Fruit fly (Drosophila melanogaster) whole organism, pupa: Measurements from ENCODE around the gene CG14662.
A peak's percentile ranks its signal among the peaks of the same experiment; 100 is the strongest.

Experiments
- CG10348 ChIP-seq: fragments of 200-800 bp; sonication (Bioruptor generic); IDR thresholded peaks from 2 replicates; pipeline ENCODE4 v1.3.6; 2022; ENCODE audit warnings: missing biosample characterization, missing genetic modification characterization
- CG12605 ChIP-seq: fragments of 200-800 bp; sonication (Bioruptor generic); IDR thresholded peaks from 2 replicates; pipeline ENCODE4 v1.3.6; 2022; ENCODE audit warnings: missing biosample characterization, missing genetic modification characterization
- CG13204 ChIP-seq: fragments of 200-800 bp; sonication (Bioruptor generic); optimal IDR thresholded peaks from 2 replicates; lab custom pipeline; 2018; ENCODE audit warnings: missing biosample characterization, mild to moderate bottlenecking, missing genetic modification characterization, moderate library complexity
- CG14655 ChIP-seq: fragments of 200-800 bp; sonication (Bioruptor generic); optimal IDR thresholded peaks from 3 replicates; lab custom pipeline; 2017; ENCODE audit warnings: mild to moderate bottlenecking, missing biosample characterization, missing genetic modification reagents, missing genetic modification characterization
- CG15710 ChIP-seq: fragments of 200-800 bp; sonication (Bioruptor generic); optimal IDR thresholded peaks from 2 replicates; lab custom pipeline; 2018; ENCODE audit warnings: missing biosample characterization, mild to moderate bottlenecking, missing genetic modification characterization, moderate library complexity
- CG34367 ChIP-seq: fragments of 200-800 bp; sonication (Bioruptor generic); optimal IDR thresholded peaks from 2 replicates; lab custom pipeline; 2018; ENCODE audit warnings: missing biosample characterization, mild to moderate bottlenecking, missing genetic modification characterization
- CG4496 ChIP-seq: fragments of 200-800 bp; sonication (Bioruptor generic); IDR thresholded peaks from 3 replicates; pipeline ENCODE4 v1.3.6; 2022; ENCODE audit warnings: missing biosample characterization, missing genetic modification characterization
- CG8159 ChIP-seq: fragments of 200-800 bp; sonication (Bioruptor generic); optimal IDR thresholded peaks from 3 replicates; lab custom pipeline; 2018; ENCODE audit warnings: missing biosample characterization, mild to moderate bottlenecking, missing genetic modification characterization, moderate library complexity
- CG8301 ChIP-seq: fragments of 200-800 bp; sonication (Bioruptor generic); optimal IDR thresholded peaks from 2 replicates; lab custom pipeline; 2018; ENCODE audit warnings: missing biosample characterization, mild to moderate bottlenecking, missing genetic modification characterization
- CG9948 ChIP-seq: fragments of 200-800 bp; sonication (Bioruptor generic); optimal IDR thresholded peaks from 2 replicates; lab custom pipeline; 2018; ENCODE audit warnings: missing biosample characterization, mild to moderate bottlenecking, missing genetic modification characterization, moderate library complexity
- EcR ChIP-seq: fragments of 200-800 bp; sonication (Bioruptor generic); optimal IDR thresholded peaks from 3 replicates; lab custom pipeline; 2019; ENCODE audit warnings: missing biosample characterization, missing genetic modification characterization, mild to moderate bottlenecking, moderate library complexity, missing genetic modification reagents
- Pif1A ChIP-seq: fragments of 200-800 bp; sonication (Bioruptor generic); optimal IDR thresholded peaks from 3 replicates; lab custom pipeline; 2016; ENCODE audit warnings: missing biosample characterization, missing genetic modification characterization
- Pif1B ChIP-seq: fragments of 200-800 bp; sonication (Bioruptor generic); optimal IDR thresholded peaks from 3 replicates; lab custom pipeline; 2016; ENCODE audit warnings: missing biosample characterization, missing genetic modification characterization
- rn ChIP-seq: fragments of 200-800 bp; sonication (Bioruptor generic); IDR thresholded peaks from 2 replicates; pipeline ENCODE4 v1.3.6; 2022; ENCODE audit warnings: missing biosample characterization, missing genetic modification characterization

dm6 chr3R:4986666-4987065 lies 2.6 kb upstream of the CG14662 start:
- no peak for TF ChIP-seq EcR (GFP tag; lab: Kevin White, UChicago)
- no peak for TF ChIP-seq Pif1A (GFP tag; lab: Kevin White, UChicago)
- TF ChIP-seq CG9948 (tag; lab: Kevin White, UChicago), result no peak
- no peak for TF ChIP-seq CG8159 (tag; lab: Kevin White, UChicago)
- no peak for TF ChIP-seq CG34367
- TF ChIP-seq CG10348 (GFP tag; lab: Robert Waterston, UW), result no peak
- TF ChIP-seq CG12605, result no peak
- TF ChIP-seq CG15710, result no peak
- 0 out of 3 replicates have a peak, but pooled peaks have one; percentile 13 for TF ChIP-seq CG4496
- no peak for TF ChIP-seq Pif1B (GFP tag; lab: Kevin White, UChicago)
- TF ChIP-seq CG13204, result no peak
- no peak for TF ChIP-seq CG14655 (GFP tag; lab: Kevin White, UChicago)
- TF ChIP-seq rn (GFP tag; lab: Robert Waterston, UW), result no peak
- no peak for TF ChIP-seq CG8301
